Worm (Caenorhabditis elegans): ENCODE measurements around the gene wdr-48.

wdr-48 gene

ce11 chrIII:4560393-4560890, 18.2 kb upstream of the wdr-48 start (continued):
- TF ChIP-seq aly-2 (tag; optimal IDR thresholded peaks at IDR 0.05) = peak; percentile 22
- TF ChIP-seq egl-27 (tag; optimal IDR thresholded peaks at IDR 0.05) = peak in 1 of 2 experiments; percentile 15
- no peak for TF ChIP-seq snpc-4 (tag; optimal IDR thresholded peaks at IDR 0.05)
- no peak for TF ChIP-seq hlh-4 (tag; optimal IDR thresholded peaks at IDR 0.05)
- TF ChIP-seq ceh-8 (GFP tag; optimal IDR thresholded peaks at IDR 0.05) = no peak
- no peak for TF ChIP-seq alr-1 (tag; optimal IDR thresholded peaks at IDR 0.05; ENCODE audit: borderline replicate concordance)
- TF ChIP-seq lsy-2 (tag; optimal IDR thresholded peaks at IDR 0.05) = peak; percentile 61
- TF ChIP-seq blmp-1 (tag; optimal IDR thresholded peaks at IDR 0.05) = peak; percentile 61
- no peak for TF ChIP-seq C34B4.2 (tag; optimal IDR thresholded peaks at IDR 0.05)
- TF ChIP-seq mef-2 (tag; optimal IDR thresholded peaks at IDR 0.05) = no peak
- TF ChIP-seq unc-86 (tag; optimal IDR thresholded peaks at IDR 0.05) = peak; percentile 56
- no peak for TF ChIP-seq hpl-2 (GFP tag; optimal IDR thresholded peaks at IDR 0.05)
- TF ChIP-seq nhr-28 (tag; optimal IDR thresholded peaks at IDR 0.05) = no peak
- TF ChIP-seq dpl-1 (GFP tag; optimal IDR thresholded peaks at IDR 0.05) = peak in 2 of 3 experiments; percentile 34 to 47
- TF ChIP-seq grh-1 (GFP tag; IDR thresholded peaks at IDR 0.05) = peak; percentile 36; the same call in 1 of the 2 replicates
- TF ChIP-seq sptf-1 (tag; optimal IDR thresholded peaks at IDR 0.05) = no peak
- TF ChIP-seq aha-1 (tag; optimal IDR thresholded peaks at IDR 0.05) = no peak
- TF ChIP-seq dsc-1 (tag; optimal IDR thresholded peaks at IDR 0.05) = peak; percentile 54
- no peak for TF ChIP-seq zip-4 (GFP tag; optimal IDR thresholded peaks at IDR 0.05)
- TF ChIP-seq ceh-88 (GFP tag; IDR thresholded peaks at IDR 0.05) = no peak
- TF ChIP-seq unc-98 (GFP tag; IDR thresholded peaks at IDR 0.05) = no peak
- peak; percentile 84 for TF ChIP-seq nhr-85 (tag)
- TF ChIP-seq lin-13 (GFP tag; optimal IDR thresholded peaks at IDR 0.05) = peak; percentile 45
- TF ChIP-seq ztf-4 (tag; optimal IDR thresholded peaks at IDR 0.05) = peak; percentile 75
- TF ChIP-seq pqm-1 (tag; optimal IDR thresholded peaks at IDR 0.05) = no peak
- peak; percentile 50 for TF ChIP-seq skn-1 (tag; optimal IDR thresholded peaks at IDR 0.05)
- no peak for TF ChIP-seq nhr-84 (tag; optimal IDR thresholded peaks at IDR 0.05)
- TF ChIP-seq mab-9 (GFP tag; IDR thresholded peaks at IDR 0.05) = no peak
- TF ChIP-seq xbp-1 (tag; optimal IDR thresholded peaks at IDR 0.05) = peak; percentile 69
- TF ChIP-seq tbx-2 (tag; optimal IDR thresholded peaks at IDR 0.05) = peak; percentile 74
- peak; percentile 70 to 82 for TF ChIP-seq efl-1 (optimal IDR thresholded peaks at IDR 0.05)
- peak; percentile 33 to 93 for TF ChIP-seq efl-1 (GFP tag; optimal IDR thresholded peaks at IDR 0.05 in 1 of 2)
- TF ChIP-seq ces-1 (GFP tag; optimal IDR thresholded peaks at IDR 0.05) = no peak
- TF ChIP-seq egl-13 (tag; optimal IDR thresholded peaks at IDR 0.05) = peak; percentile 31
- no peak for TF ChIP-seq pax-3 (tag; optimal IDR thresholded peaks at IDR 0.05)
- no peak for TF ChIP-seq Y116A8C.19 (tag; optimal IDR thresholded peaks at IDR 0.05; ENCODE audit: borderline replicate concordance)
- no peak for TF ChIP-seq lir-3 (tag; optimal IDR thresholded peaks at IDR 0.05; ENCODE audit: poor library complexity)
- TF ChIP-seq irx-1 (tag; optimal IDR thresholded peaks at IDR 0.05) = peak; percentile 35
- TF ChIP-seq nhr-47 (tag; optimal IDR thresholded peaks at IDR 0.05) = peak; percentile 76
- TF ChIP-seq unc-130 (tag; optimal IDR thresholded peaks at IDR 0.05) = peak; percentile 24
- no peak for TF ChIP-seq sup-37 (GFP tag; optimal IDR thresholded peaks at IDR 0.05)
- TF ChIP-seq sox-4 (tag; optimal IDR thresholded peaks at IDR 0.05) = no peak
- TF ChIP-seq unc-62 (GFP tag; optimal IDR thresholded peaks at IDR 0.05) = no peak
- no peak for TF ChIP-seq efl-3 (GFP tag; optimal IDR thresholded peaks at IDR 0.05)
- peak in 1 of 2 experiments; percentile 20 for TF ChIP-seq ztf-11 (tag; optimal IDR thresholded peaks at IDR 0.05)
- no peak for TF ChIP-seq fkh-4 (tag; optimal IDR thresholded peaks at IDR 0.05; ENCODE audit: borderline replicate concordance)
- TF ChIP-seq nhr-12 (tag; optimal IDR thresholded peaks at IDR 0.05) = no peak
- TF ChIP-seq nhr-237 (tag; optimal IDR thresholded peaks at IDR 0.05) = no peak
- TF ChIP-seq fkh-8 (tag; optimal IDR thresholded peaks at IDR 0.05) = peak; percentile 19
- no peak for TF ChIP-seq C16A3.4 (tag; optimal IDR thresholded peaks at IDR 0.05)
- no peak for TF ChIP-seq ceh-63 (GFP tag; optimal IDR thresholded peaks at IDR 0.05)
- TF ChIP-seq mep-1 (tag; optimal IDR thresholded peaks at IDR 0.05) = peak; percentile 81
- peak in 3 of 6 experiments; percentile 11 to 74 (median 22) for TF ChIP-seq elt-3 (tag; optimal IDR thresholded peaks at IDR 0.05)

Data from whole organism, L1 larva.